Fruit fly (Drosophila melanogaster): ENCODE results near the gene CG14689.

The CG14689 gene

dm6 chr3R:10675101-10675500, 35.9 kb downstream of the CG14689 start (continued):
- TF ChIP-seq CG17568 (GFP tag; optimal IDR thresholded peaks at IDR 0.05) = no peak
- TF ChIP-seq prd (optimal IDR thresholded peaks at IDR 0.05) = no peak
- no peak for TF ChIP-seq prd (GFP tag; IDR thresholded peaks at IDR 0.05)
- peak; percentile 0 for TF ChIP-seq CG4282 (GFP tag; optimal IDR thresholded peaks at IDR 0.05)
- TF ChIP-seq unc-4 (GFP tag; IDR thresholded peaks at IDR 0.05; ENCODE audit: partially characterized antibody) = peak; percentile 83
- TF ChIP-seq CG10654 (GFP tag; optimal IDR thresholded peaks at IDR 0.05) = no peak
- peak; percentile 30 for TF ChIP-seq CG12391 (tag; optimal IDR thresholded peaks at IDR 0.05)
- peak; percentile 33 for TF ChIP-seq mam (GFP tag; optimal IDR thresholded peaks at IDR 0.05)
- peak; percentile 80 for TF ChIP-seq E2f2 (GFP tag; IDR thresholded peaks at IDR 0.05)
- TF ChIP-seq CoRest (tag; optimal IDR thresholded peaks at IDR 0.05) = peak; percentile 54
- peak; percentile 55 for TF ChIP-seq Ets97D (GFP tag; optimal IDR thresholded peaks at IDR 0.05)
- TF ChIP-seq slou (GFP tag; optimal IDR thresholded peaks at IDR 0.05) = peak; percentile 52
- no peak for TF ChIP-seq tup (GFP tag; optimal IDR thresholded peaks at IDR 0.05)
- no peak for TF ChIP-seq CkIIα-i1 (GFP tag; IDR thresholded peaks at IDR 0.05)
- TF ChIP-seq CG5180 (GFP tag; optimal IDR thresholded peaks at IDR 0.05) = no peak

dm6 chr3R:10673571-10673970, 37.5 kb downstream of the CG14689 start:
- TF ChIP-seq hkb (optimal IDR thresholded peaks at IDR 0.05) (no peak), hkb (GFP tag; IDR thresholded peaks at IDR 0.05) (0 out of 2 replicates have a peak, but pooled peaks have one; percentile 33), onecut (GFP tag; IDR thresholded peaks at IDR 0.05) (no peak), chm (GFP tag; IDR thresholded peaks at IDR 0.05) (peak; percentile 26; the same call in 1 of the 2 replicates), Med (GFP tag) (peak; percentile 41), gsb (GFP tag; IDR thresholded peaks at IDR 0.05) (no peak), CG14050 (GFP tag; IDR thresholded peaks at IDR 0.05) (no peak)

- TF ChIP-seq sens (GFP tag) (peak; percentile 51), CG1832 (GFP tag; optimal IDR thresholded peaks at IDR 0.05) (no peak)
These were observed 38.4 kb downstream of the CG14689 start for dm6 chr3R:10672680-10673079.

- no peak for TF ChIP-seq cad (GFP tag; optimal IDR thresholded peaks at IDR 0.05)
- no peak for TF ChIP-seq gfzf (GFP tag; optimal IDR thresholded peaks at IDR 0.05)
- no peak for TF ChIP-seq Gsc (GFP tag; IDR thresholded peaks at IDR 0.05)
- no peak for TF ChIP-seq Bteb2 (GFP tag; optimal IDR thresholded peaks at IDR 0.05)
- no peak for TF ChIP-seq nerfin-2 (GFP tag; IDR thresholded peaks at IDR 0.05; ENCODE audit: partially characterized antibody)
- no peak for TF ChIP-seq Chrac-16 (GFP tag; optimal IDR thresholded peaks at IDR 0.05)
- no peak for TF ChIP-seq Drgx (GFP tag; IDR thresholded peaks at IDR 0.05)
- no peak for TF ChIP-seq CG6854 (GFP tag; optimal IDR thresholded peaks at IDR 0.05)
- TF ChIP-seq dpn (GFP tag; optimal IDR thresholded peaks at IDR 0.05) = no peak
- no peak for TF ChIP-seq zf30C (GFP tag; optimal IDR thresholded peaks at IDR 0.05)
- no peak for TF ChIP-seq run (tag; optimal IDR thresholded peaks at IDR 0.05)
- no peak for TF ChIP-seq bigmax (GFP tag; optimal IDR thresholded peaks at IDR 0.05)
- TF ChIP-seq zen2 (GFP tag; IDR thresholded peaks at IDR 0.05; ENCODE audit: partially characterized antibody) = no peak
- no peak for TF ChIP-seq Fer2 (tag; optimal IDR thresholded peaks at IDR 0.05)
- no peak for TF ChIP-seq Rfx (GFP tag; IDR thresholded peaks at IDR 0.05)
- TF ChIP-seq gt (GFP tag; IDR thresholded peaks at IDR 0.05) = no peak
- TF ChIP-seq abd-A (tag; optimal IDR thresholded peaks at IDR 0.05) = no peak
- TF ChIP-seq NK7.1 (GFP tag; optimal IDR thresholded peaks at IDR 0.05) = no peak
These were observed 41.1 kb downstream of the CG14689 start for dm6 chr3R:10669950-10670349.

Data from whole organism, embryonic.